Worm (Caenorhabditis elegans) whole organism, L3 larva: ENCODE measurements around the gene dsh-2.

Experiments used
- R02D3.7 ChIP-seq: fragments of 150-350 bp; optimal IDR thresholded peaks from 2 replicates; lab custom pipeline; 2014; ENCODE audit warnings: missing biosample characterization, missing genetic modification characterization
- ZK546.5 ChIP-seq: sonication (generic microtip); optimal IDR thresholded peaks from 2 replicates; lab custom pipeline; 2017; ENCODE audit warnings: missing biosample characterization, missing genetic modification characterization
- ama-1 ChIP-seq: fragments of 150-350 bp; optimal IDR thresholded peaks from 2 replicates; lab custom pipeline; 2018
- ceh-16 ChIP-seq: sonication (generic microtip); optimal IDR thresholded peaks from 2 replicates; lab custom pipeline; 2017; ENCODE audit warnings: missing biosample characterization, missing genetic modification characterization
- ceh-82 ChIP-seq: fragments of 150-350 bp; optimal IDR thresholded peaks from 2 replicates; lab custom pipeline; 2014; ENCODE audit warnings: missing biosample characterization, missing genetic modification characterization
- egl-5 ChIP-seq: fragments of 150-350 bp; optimal IDR thresholded peaks from 2 replicates; lab custom pipeline; 2017; ENCODE audit warnings: missing biosample characterization, missing genetic modification reagents, missing genetic modification characterization, inconsistent platforms
- elt-1 ChIP-seq: fragments of 150-350 bp; optimal IDR thresholded peaks from 2 replicates; lab custom pipeline; 2014; ENCODE audit warnings: missing biosample characterization, missing genetic modification characterization
- elt-3 ChIP-seq, 3 experiments: fragments of 150-350 bp in 1 of 3; sonication (generic microtip) in 2 of 3; optimal IDR thresholded peaks; 2 replicates in 2 of 3; 4 replicates in 1 of 3; lab custom pipeline; 2014 to 2017; ENCODE audit warnings: missing biosample characterization in 3 of 3, missing genetic modification characterization in 3 of 3
- eor-1 ChIP-seq, 2 experiments: fragments of 150-350 bp; optimal IDR thresholded peaks; 2 replicates each; lab custom pipeline; 2014 to 2018; ENCODE audit warnings: missing biosample characterization in 2 of 2, missing genetic modification characterization in 2 of 2
- fkh-10 ChIP-seq: sonication (generic microtip); optimal IDR thresholded peaks from 2 replicates; lab custom pipeline; 2017; ENCODE audit warnings: missing biosample characterization, missing genetic modification reagents, missing genetic modification characterization
- fkh-2 ChIP-seq: fragments of 150-350 bp; optimal IDR thresholded peaks from 2 replicates; lab custom pipeline; 2014; ENCODE audit warnings: missing biosample characterization, missing genetic modification reagents, missing genetic modification characterization
- hmg-11 ChIP-seq: sonication (generic microtip); optimal IDR thresholded peaks from 2 replicates; lab custom pipeline; 2016; ENCODE audit warnings: missing genetic modification characterization, missing compliant biosample characterization
- jun-1 ChIP-seq: fragments of 150-350 bp; optimal IDR thresholded peaks from 2 replicates; lab custom pipeline; 2014; ENCODE audit warnings: missing biosample characterization, missing genetic modification reagents, missing genetic modification characterization
- lin-15B ChIP-seq: fragments of 150-350 bp; optimal IDR thresholded peaks from 2 replicates; lab custom pipeline; 2014; ENCODE audit warnings: missing biosample characterization, missing genetic modification characterization
- lin-39 ChIP-seq: fragments of 150-350 bp; optimal IDR thresholded peaks from 2 replicates; lab custom pipeline; 2018; ENCODE audit warnings: missing biosample characterization, missing genetic modification reagents, missing genetic modification characterization
- lsy-12 ChIP-seq: sonication (generic microtip); optimal IDR thresholded peaks from 2 replicates; lab custom pipeline; 2016; ENCODE audit warnings: mild to moderate bottlenecking, missing genetic modification characterization, missing compliant biosample characterization
- mdl-1 ChIP-seq: fragments of 150-350 bp; optimal IDR thresholded peaks from 2 replicates; lab custom pipeline; 2014; ENCODE audit warnings: missing biosample characterization, missing genetic modification characterization
- nfya-1 ChIP-seq: sonication (generic microtip); optimal IDR thresholded peaks from 2 replicates; lab custom pipeline; 2017; ENCODE audit warnings: missing genetic modification characterization, mild to moderate bottlenecking, missing compliant biosample characterization, antibody characterized with exemption, moderate library complexity; ENCODE audit not compliant: insufficient read depth
- nhr-11 ChIP-seq: fragments of 150-350 bp; optimal IDR thresholded peaks from 2 replicates; lab custom pipeline; 2014; ENCODE audit warnings: missing biosample characterization, missing genetic modification characterization
- nhr-23 ChIP-seq: fragments of 150-350 bp; optimal IDR thresholded peaks from 2 replicates; lab custom pipeline; 2014; ENCODE audit warnings: missing biosample characterization, missing genetic modification reagents, missing genetic modification characterization
- nhr-25 ChIP-seq: sonication (generic microtip); optimal IDR thresholded peaks from 2 replicates; lab custom pipeline; 2017; ENCODE audit warnings: missing biosample characterization, missing genetic modification characterization
- nhr-28 ChIP-seq: fragments of 150-350 bp; optimal IDR thresholded peaks from 2 replicates; lab custom pipeline; 2014; ENCODE audit warnings: missing biosample characterization, missing genetic modification characterization
- nhr-43 ChIP-seq: sonication (generic microtip); optimal IDR thresholded peaks from 2 replicates; lab custom pipeline; 2016; ENCODE audit warnings: mild to moderate bottlenecking, missing genetic modification characterization, missing compliant biosample characterization; ENCODE audit not compliant: poor library complexity, severe bottlenecking
- nhr-67 ChIP-seq: fragments of 150-350 bp; optimal IDR thresholded peaks from 2 replicates; lab custom pipeline; 2014; ENCODE audit warnings: missing biosample characterization, missing genetic modification characterization
- nhr-76 ChIP-seq: fragments of 150-350 bp; sonication (generic microtip); optimal IDR thresholded peaks from 5 replicates; lab custom pipeline; 2014; ENCODE audit warnings: missing biosample characterization, missing genetic modification characterization
- pha-4 ChIP-seq: fragments of 150-350 bp; optimal IDR thresholded peaks from 2 replicates; lab custom pipeline; 2014; ENCODE audit warnings: missing biosample characterization, missing genetic modification reagents, missing genetic modification characterization
- pqm-1 ChIP-seq: fragments of 150-350 bp; optimal IDR thresholded peaks from 2 replicates; lab custom pipeline; 2017; ENCODE audit warnings: missing biosample characterization, missing genetic modification characterization, inconsistent platforms
- skn-1 ChIP-seq: fragments of 150-350 bp; optimal IDR thresholded peaks from 2 replicates; lab custom pipeline; 2014; ENCODE audit warnings: missing biosample characterization, missing genetic modification characterization
- snpc-4 ChIP-seq: fragments of 150-350 bp; optimal IDR thresholded peaks from 2 replicates; lab custom pipeline; 2014; ENCODE audit warnings: missing biosample characterization, missing genetic modification characterization
- tbx-2 ChIP-seq: sonication (generic microtip); optimal IDR thresholded peaks from 2 replicates; lab custom pipeline; 2016; ENCODE audit warnings: mild to moderate bottlenecking, missing genetic modification characterization, missing compliant biosample characterization
- unc-39 ChIP-seq: sonication (generic microtip); optimal IDR thresholded peaks from 4 replicates; lab custom pipeline; 2017; ENCODE audit warnings: missing biosample characterization, missing genetic modification characterization
- unc-62 ChIP-seq: fragments of 150-350 bp; sonication (generic microtip); optimal IDR thresholded peaks from 4 replicates; lab custom pipeline; 2014; ENCODE audit warnings: missing biosample characterization, missing genetic modification reagents, missing genetic modification characterization
- ztf-11 ChIP-seq: fragments of 150-350 bp; optimal IDR thresholded peaks from 2 replicates; lab custom pipeline; 2014; ENCODE audit warnings: missing biosample characterization, missing genetic modification characterization
- ztf-4 ChIP-seq: fragments of 150-350 bp; optimal IDR thresholded peaks from 2 replicates; lab custom pipeline; 2014; ENCODE audit warnings: missing biosample characterization, missing genetic modification characterization

The dsh-2 gene

DNA sequence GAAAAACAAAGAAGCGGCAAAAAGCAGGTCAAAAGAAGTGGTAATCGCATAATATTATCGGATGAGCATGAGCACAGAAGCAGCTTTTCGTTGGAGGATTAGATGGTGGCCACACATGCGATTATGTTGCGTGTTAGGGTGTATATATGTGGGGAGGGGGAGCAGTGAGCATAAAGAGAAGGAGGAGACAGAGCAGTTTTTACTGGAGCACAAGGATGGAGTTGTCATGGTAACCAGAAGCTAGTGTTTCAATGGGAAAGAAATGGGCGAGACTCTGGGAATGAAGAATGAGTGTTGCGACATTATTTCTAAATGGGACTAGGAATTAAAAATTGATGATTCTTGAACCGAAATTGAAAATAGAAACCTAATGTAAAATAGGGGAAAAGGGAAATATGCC, 13.0 kb downstream of the dsh-2 start, which contains the start of gene C27A2.8:
Gene C27A2.8, minus strand, starts transcription at position 117 of the 400 bp plus-strand sequence.
- TF ChIP-seq mdl-1 (tag; lab: Kevin White, UChicago) (no peak), R02D3.7 (no peak), nhr-25 (tag; lab: Kevin White, UChicago) (no peak), ama-1 (no peak), unc-39 (no peak), lin-39 (no peak), ceh-82 (tag; lab: Kevin White, UChicago) (no peak), nhr-28 (tag; lab: Kevin White, UChicago) (no peak), nhr-23 (tag; lab: Kevin White, UChicago) (no peak), hmg-11 (tag; lab: Kevin White, UChicago) (no peak), pqm-1 (tag; lab: Kevin White, UChicago) (no peak), pha-4 (tag; lab: Kevin White, UChicago) (no peak), ZK546.5 (tag; lab: Kevin White, UChicago) (no peak), nhr-76 (tag; lab: Kevin White, UChicago) (no peak), lsy-12 (tag; lab: Kevin White, UChicago) (no peak), unc-62 (GFP tag; lab: Kevin White, UChicago) (no peak)

DNA sequence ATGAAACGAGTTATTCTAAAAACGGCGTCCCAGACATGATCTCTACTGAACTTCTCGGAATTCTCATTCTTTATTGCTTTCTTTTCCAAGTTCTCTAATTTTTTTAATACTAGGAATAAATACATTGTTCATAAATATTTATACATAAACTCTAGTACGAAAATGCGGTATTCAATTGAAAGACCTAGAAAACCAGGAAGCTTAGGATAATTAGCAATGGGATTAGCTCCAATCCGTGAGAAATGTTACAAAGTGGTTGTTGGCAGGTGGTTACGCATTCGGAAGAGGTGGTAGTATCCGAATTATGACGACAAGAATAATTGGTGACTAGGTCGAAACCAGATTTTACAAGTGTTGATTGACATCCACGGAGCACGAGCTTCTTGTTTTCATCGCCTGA, 14.0 kb downstream of the dsh-2 start:
- no peak for TF ChIP-seq ztf-11 (tag; lab: Kevin White, UChicago)
- no peak for TF ChIP-seq unc-62 (GFP tag; lab: Kevin White, UChicago)
- TF ChIP-seq egl-5 (tag; lab: Kevin White, UChicago), result no peak
- no peak for TF ChIP-seq fkh-2 (tag; lab: Kevin White, UChicago)
- TF ChIP-seq nhr-76 (tag; lab: Kevin White, UChicago), result no peak
- TF ChIP-seq ztf-4, result no peak
- TF ChIP-seq pqm-1 (tag; lab: Kevin White, UChicago), result no peak

DNA sequence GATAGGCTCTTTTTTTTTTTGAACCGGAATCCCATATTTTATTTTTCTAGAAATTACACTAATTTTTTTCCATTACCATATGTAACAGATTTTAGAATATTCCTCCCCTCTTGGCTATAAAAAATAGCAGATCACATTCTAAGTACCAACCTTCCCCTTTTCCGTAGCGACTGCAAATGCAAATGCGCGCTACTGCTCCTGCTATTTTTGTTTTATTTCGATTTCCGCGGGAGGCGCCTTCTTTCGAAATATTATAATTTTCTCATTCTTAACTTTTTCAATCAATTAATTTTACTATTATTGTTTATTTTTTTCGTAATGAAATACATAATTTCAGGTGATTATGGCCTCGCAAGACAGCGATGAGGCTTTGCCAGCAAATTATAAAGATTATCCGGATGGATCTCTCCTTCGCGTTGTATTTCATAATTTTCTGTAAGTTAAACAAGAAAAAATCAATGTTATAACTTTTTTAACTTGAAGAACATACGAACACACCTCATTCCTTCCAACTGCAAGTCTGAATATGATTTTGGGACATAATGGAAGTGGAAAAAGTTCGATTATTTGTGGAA, 19.1 kb downstream of the dsh-2 start, which contains the start of gene smc-5:
Gene smc-5, plus strand, starts transcription at position 332 of the 575 bp plus-strand sequence.
- TF ChIP-seq nhr-43 (tag; lab: Kevin White, UChicago) (peak; percentile 51), snpc-4 (peak; percentile 86), nfya-1 (tag; lab: Kevin White, UChicago) (peak; percentile 81), nhr-11 (tag; lab: Kevin White, UChicago) (no peak), lin-39 (peak; percentile 16), eor-1 (tag; optimal IDR thresholded peaks at IDR 0.05; lab: Kevin White, UChicago) (no peak), fkh-10 (GFP tag; lab: Kevin White, UChicago) (peak; percentile 13), pqm-1 (tag; lab: Kevin White, UChicago) (peak; percentile 36), fkh-2 (tag; lab: Kevin White, UChicago) (no peak), ceh-82 (tag; lab: Kevin White, UChicago) (no peak), R02D3.7 (peak; percentile 23), nhr-23 (tag; lab: Kevin White, UChicago) (peak; percentile 80), jun-1 (peak; percentile 2), skn-1 (tag; lab: Kevin White, UChicago) (peak; percentile 57), egl-5 (tag; lab: Kevin White, UChicago) (peak; percentile 74), nhr-67 (tag; lab: Kevin White, UChicago) (no peak), lin-15B (tag; lab: Kevin White, UChicago) (peak; percentile 90)

DNA sequence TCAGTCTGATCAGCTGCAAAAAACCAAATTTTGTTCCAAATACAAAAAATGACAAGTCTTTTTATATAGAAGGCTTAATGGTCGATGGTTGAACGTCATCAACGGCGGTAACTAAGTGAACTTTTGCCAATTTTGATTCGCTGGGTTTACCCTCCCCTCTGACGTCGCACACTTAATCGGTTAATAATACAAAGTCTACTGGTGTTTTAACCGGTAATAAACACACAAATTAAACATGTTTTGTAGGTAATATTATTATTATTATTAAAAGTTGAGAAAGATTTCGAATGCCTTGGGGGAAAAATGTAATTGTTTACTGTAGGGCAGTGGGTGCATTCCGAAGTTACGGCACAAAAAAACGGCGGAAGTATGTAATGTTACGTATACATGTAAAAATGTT, 20.3 kb downstream of the dsh-2 start, which contains the start of gene pho-12:
Gene pho-12, minus strand, starts transcription at position 101 of the 400 bp plus-strand sequence.
- TF ChIP-seq nhr-28 (tag; lab: Kevin White, UChicago) (no peak), pqm-1 (tag; lab: Kevin White, UChicago) (no peak), ZK546.5 (tag; lab: Kevin White, UChicago) (no peak), tbx-2 (tag; lab: Kevin White, UChicago) (no peak), nhr-25 (tag; lab: Kevin White, UChicago) (no peak), elt-3 (tag; optimal IDR thresholded peaks at IDR 0.05; lab: Kevin White, UChicago) (no peak), ceh-16 (no peak), nfya-1 (tag; lab: Kevin White, UChicago) (no peak), nhr-43 (tag; lab: Kevin White, UChicago) (no peak), nhr-11 (tag; lab: Kevin White, UChicago) (no peak), unc-39 (no peak), elt-1 (no peak)
